Fruit fly (Drosophila melanogaster) whole organism: ENCODE measurements around the gene CG10486.

Experiments used
- CG8478 ChIP-seq: fragments of >200 bp; optimal IDR thresholded peaks from 2 replicates; lab custom pipeline; 2018; ENCODE audit warnings: inconsistent platforms
- Dll ChIP-seq: fragments of >200 bp; optimal IDR thresholded peaks from 2 replicates; lab custom pipeline; 2017
- EcR ChIP-seq, 2 experiments: fragments of >200 bp; optimal IDR thresholded peaks; 2 replicates each; lab custom pipeline; 2017; ENCODE audit warnings: missing biosample characterization in 2 of 2, missing genetic modification characterization in 2 of 2, missing genetic modification reagents in 2 of 2
- pan ChIP-seq: fragments of >200 bp; optimal IDR thresholded peaks from 2 replicates; lab custom pipeline; 2017
- psq ChIP-seq: fragments of >200 bp; optimal IDR thresholded peaks from 2 replicates; lab custom pipeline; 2017
- usp ChIP-seq: fragments of >200 bp; optimal IDR thresholded peaks from 2 replicates; lab custom pipeline; 2017; ENCODE audit warnings: missing biosample characterization, missing genetic modification characterization, mixed read lengths

DNA sequence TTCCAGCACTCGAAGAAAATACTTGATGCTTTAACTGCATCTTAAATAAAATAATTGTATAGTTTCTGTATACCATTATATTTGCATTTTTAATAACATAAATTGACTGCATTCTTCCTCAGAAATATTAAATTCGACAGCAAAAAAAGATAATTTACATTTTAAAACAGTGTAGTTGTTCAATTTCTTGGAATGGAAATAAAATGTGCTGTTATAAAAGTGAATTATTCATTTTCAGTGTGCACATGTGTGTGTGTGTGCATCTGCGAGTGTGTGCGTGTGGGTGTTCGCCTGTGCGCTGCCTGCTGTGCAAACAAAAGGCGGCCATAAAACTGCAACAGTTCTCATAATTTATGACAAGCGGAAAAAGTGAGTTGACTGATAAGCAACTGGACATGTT, 45.6 kb upstream of the CG10486 start:
- TF ChIP-seq CG8478 = no peak
- TF ChIP-seq EcR (GFP tag; optimal IDR thresholded peaks at IDR 0.05; lab: Kevin White, UChicago) = no peak
- no peak for TF ChIP-seq pan
- no peak for TF ChIP-seq psq (lab: Kevin White, UChicago)
- TF ChIP-seq usp (GFP tag; lab: Kevin White, UChicago) = no peak
- TF ChIP-seq Dll = no peak
